Worm (Caenorhabditis elegans) whole organism, L3 larva: ENCODE data around the gene ugt-13.

Experiments
- R02D3.7 ChIP-seq: fragments of 150-350 bp; optimal IDR thresholded peaks from 2 replicates; lab custom pipeline; 2014; ENCODE audit warnings: missing biosample characterization, missing genetic modification characterization
- ZK546.5 ChIP-seq: sonication (generic microtip); optimal IDR thresholded peaks from 2 replicates; lab custom pipeline; 2017; ENCODE audit warnings: missing biosample characterization, missing genetic modification characterization
- ama-1 ChIP-seq: fragments of 150-350 bp; optimal IDR thresholded peaks from 2 replicates; lab custom pipeline; 2018
- ceh-28 ChIP-seq: fragments of 150-350 bp; optimal IDR thresholded peaks from 2 replicates; lab custom pipeline; 2014; ENCODE audit warnings: missing biosample characterization, missing genetic modification reagents, missing genetic modification characterization
- ceh-82 ChIP-seq: fragments of 150-350 bp; optimal IDR thresholded peaks from 2 replicates; lab custom pipeline; 2014; ENCODE audit warnings: missing biosample characterization, missing genetic modification characterization
- daf-12 ChIP-seq: fragments of 150-350 bp; optimal IDR thresholded peaks from 2 replicates; lab custom pipeline; 2014; ENCODE audit warnings: missing biosample characterization, missing genetic modification reagents, missing genetic modification characterization
- egl-27 ChIP-seq: sonication (generic microtip); optimal IDR thresholded peaks from 4 replicates; lab custom pipeline; 2017; ENCODE audit warnings: missing biosample characterization, missing genetic modification reagents, missing genetic modification characterization
- elt-1 ChIP-seq: fragments of 150-350 bp; optimal IDR thresholded peaks from 2 replicates; lab custom pipeline; 2014; ENCODE audit warnings: missing biosample characterization, missing genetic modification characterization
- elt-2 ChIP-seq: sonication (generic microtip); optimal IDR thresholded peaks from 2 replicates; lab custom pipeline; 2016; ENCODE audit warnings: missing genetic modification reagents, mild to moderate bottlenecking, missing genetic modification characterization, missing compliant biosample characterization
- elt-3 ChIP-seq, 3 experiments: fragments of 150-350 bp in 1 of 3; sonication (generic microtip) in 2 of 3; optimal IDR thresholded peaks; 2 replicates in 2 of 3; 4 replicates in 1 of 3; lab custom pipeline; 2014 to 2017; ENCODE audit warnings: missing biosample characterization in 3 of 3, missing genetic modification characterization in 3 of 3
- eor-1 ChIP-seq, 2 experiments: fragments of 150-350 bp; optimal IDR thresholded peaks; 2 replicates each; lab custom pipeline; 2014 to 2018; ENCODE audit warnings: missing biosample characterization in 2 of 2, missing genetic modification characterization in 2 of 2
- fkh-10 ChIP-seq: sonication (generic microtip); optimal IDR thresholded peaks from 2 replicates; lab custom pipeline; 2017; ENCODE audit warnings: missing biosample characterization, missing genetic modification reagents, missing genetic modification characterization
- fos-1 ChIP-seq: fragments of 150-350 bp; optimal IDR thresholded peaks from 2 replicates; lab custom pipeline; 2014; ENCODE audit warnings: missing biosample characterization, missing genetic modification characterization
- jun-1 ChIP-seq: fragments of 150-350 bp; optimal IDR thresholded peaks from 2 replicates; lab custom pipeline; 2014; ENCODE audit warnings: missing biosample characterization, missing genetic modification reagents, missing genetic modification characterization
- lin-15B ChIP-seq: fragments of 150-350 bp; optimal IDR thresholded peaks from 2 replicates; lab custom pipeline; 2014; ENCODE audit warnings: missing biosample characterization, missing genetic modification characterization
- lsy-12 ChIP-seq: sonication (generic microtip); optimal IDR thresholded peaks from 2 replicates; lab custom pipeline; 2016; ENCODE audit warnings: mild to moderate bottlenecking, missing genetic modification characterization, missing compliant biosample characterization
- mdl-1 ChIP-seq: fragments of 150-350 bp; optimal IDR thresholded peaks from 2 replicates; lab custom pipeline; 2014; ENCODE audit warnings: missing biosample characterization, missing genetic modification characterization
- mml-1 ChIP-seq: fragments of 150-350 bp; sonication (generic microtip); optimal IDR thresholded peaks from 3 replicates; lab custom pipeline; 2014; ENCODE audit warnings: missing biosample characterization, missing genetic modification characterization
- nhr-11 ChIP-seq: fragments of 150-350 bp; optimal IDR thresholded peaks from 2 replicates; lab custom pipeline; 2014; ENCODE audit warnings: missing biosample characterization, missing genetic modification characterization
- nhr-23 ChIP-seq: fragments of 150-350 bp; optimal IDR thresholded peaks from 2 replicates; lab custom pipeline; 2014; ENCODE audit warnings: missing biosample characterization, missing genetic modification reagents, missing genetic modification characterization
- nhr-237 ChIP-seq: fragments of 150-350 bp; optimal IDR thresholded peaks from 2 replicates; lab custom pipeline; 2014; ENCODE audit warnings: missing biosample characterization, missing genetic modification characterization
- nhr-25 ChIP-seq: sonication (generic microtip); optimal IDR thresholded peaks from 2 replicates; lab custom pipeline; 2017; ENCODE audit warnings: missing biosample characterization, missing genetic modification characterization
- nhr-67 ChIP-seq: fragments of 150-350 bp; optimal IDR thresholded peaks from 2 replicates; lab custom pipeline; 2014; ENCODE audit warnings: missing biosample characterization, missing genetic modification characterization
- nhr-76 ChIP-seq: fragments of 150-350 bp; sonication (generic microtip); optimal IDR thresholded peaks from 5 replicates; lab custom pipeline; 2014; ENCODE audit warnings: missing biosample characterization, missing genetic modification characterization
- nhr-77 ChIP-seq: fragments of 150-350 bp; optimal IDR thresholded peaks from 2 replicates; lab custom pipeline; 2014; ENCODE audit warnings: missing biosample characterization, missing genetic modification characterization
- pha-4 ChIP-seq: fragments of 150-350 bp; optimal IDR thresholded peaks from 2 replicates; lab custom pipeline; 2014; ENCODE audit warnings: missing biosample characterization, missing genetic modification reagents, missing genetic modification characterization
- pqm-1 ChIP-seq: fragments of 150-350 bp; optimal IDR thresholded peaks from 2 replicates; lab custom pipeline; 2017; ENCODE audit warnings: missing biosample characterization, missing genetic modification characterization, inconsistent platforms
- sea-2 ChIP-seq: fragments of 150-350 bp; sonication (generic microtip); optimal IDR thresholded peaks from 4 replicates; lab custom pipeline; 2014; ENCODE audit warnings: missing biosample characterization, missing genetic modification reagents, missing genetic modification characterization
- snpc-4 ChIP-seq: fragments of 150-350 bp; optimal IDR thresholded peaks from 2 replicates; lab custom pipeline; 2014; ENCODE audit warnings: missing biosample characterization, missing genetic modification characterization
- tbx-2 ChIP-seq: sonication (generic microtip); optimal IDR thresholded peaks from 2 replicates; lab custom pipeline; 2016; ENCODE audit warnings: mild to moderate bottlenecking, missing genetic modification characterization, missing compliant biosample characterization
- unc-39 ChIP-seq: sonication (generic microtip); optimal IDR thresholded peaks from 4 replicates; lab custom pipeline; 2017; ENCODE audit warnings: missing biosample characterization, missing genetic modification characterization
- unc-62 ChIP-seq: fragments of 150-350 bp; sonication (generic microtip); optimal IDR thresholded peaks from 4 replicates; lab custom pipeline; 2014; ENCODE audit warnings: missing biosample characterization, missing genetic modification reagents, missing genetic modification characterization
- zag-1 ChIP-seq: fragments of 150-350 bp; optimal IDR thresholded peaks from 2 replicates; lab custom pipeline; 2014; ENCODE audit warnings: missing biosample characterization, missing genetic modification characterization
- ztf-4 ChIP-seq: fragments of 150-350 bp; optimal IDR thresholded peaks from 2 replicates; lab custom pipeline; 2014; ENCODE audit warnings: missing biosample characterization, missing genetic modification characterization

ugt-13 gene

DNA sequence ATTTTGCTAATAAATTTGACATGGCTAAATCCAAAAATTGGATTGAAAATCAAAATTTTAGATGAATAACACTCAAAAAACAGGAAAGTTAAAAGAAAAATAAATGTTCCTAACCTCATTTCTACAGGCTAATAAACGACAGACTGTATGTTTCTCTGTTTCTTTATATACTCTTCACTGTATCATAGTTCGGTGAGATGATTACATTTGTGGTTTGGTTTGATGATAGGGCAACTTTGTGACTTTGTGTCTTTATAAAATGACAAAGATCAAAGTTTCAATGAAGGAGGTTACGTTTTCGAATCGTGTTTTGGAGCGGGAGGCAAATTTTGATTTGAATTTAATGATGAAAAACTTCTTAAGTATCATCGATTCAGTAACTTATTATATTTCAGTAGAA is 19.2 kb upstream of the ugt-13 start, which contains the start of gene ugt-12:
TSS of gene ugt-12 (minus strand) at position 153 of the 400 bp plus-strand sequence.
- TF ChIP-seq tbx-2 (no peak), nhr-77 (no peak), unc-62 (GFP tag; lab: Kevin White, UChicago) (no peak), pha-4 (tag; lab: Kevin White, UChicago) (peak; percentile 39), pqm-1 (tag; lab: Kevin White, UChicago) (peak; percentile 43), elt-2 (peak; percentile 71), nhr-237 (no peak), eor-1 (tag; optimal IDR thresholded peaks at IDR 0.05; lab: Kevin White, UChicago) (no peak), nhr-23 (tag; lab: Kevin White, UChicago) (peak; percentile 35), fkh-10 (no peak)
- TF ChIP-seq, all 47 proteins: peak for 4

DNA sequence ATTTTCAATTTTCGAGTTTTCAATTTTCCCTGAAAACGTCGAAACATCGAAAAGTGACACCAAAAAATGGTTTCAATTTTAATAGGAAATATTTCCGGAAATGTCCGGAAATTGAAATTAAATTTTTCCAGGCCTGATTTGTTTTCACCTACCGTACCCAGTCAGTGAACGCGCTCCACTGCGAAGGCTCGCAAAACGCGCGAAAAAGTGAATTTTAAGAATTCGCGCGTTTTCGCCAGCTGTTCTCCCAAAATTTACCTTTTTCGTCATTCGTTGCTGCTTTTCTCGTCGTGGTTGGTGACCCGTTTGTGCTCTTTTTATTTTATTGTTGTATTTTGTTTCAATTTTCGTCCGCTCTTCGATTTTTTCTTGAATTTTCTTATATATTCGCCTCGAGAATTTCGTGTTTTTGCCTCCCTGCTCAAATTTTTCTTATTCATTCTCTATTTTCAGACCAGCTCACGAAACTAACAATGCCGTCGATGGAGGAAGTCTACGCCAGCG is 18.7 kb upstream of the ugt-13 start, which contains the start of gene T19H12.2:
TSS of gene T19H12.2 (plus strand) at position 454 of the 504 bp plus-strand sequence.
- TF ChIP-seq elt-1 (tag; lab: Kevin White, UChicago) (no peak), sea-2 (GFP tag; lab: Kevin White, UChicago) (no peak), nhr-11 (no peak), ZK546.5 (tag; lab: Kevin White, UChicago) (no peak), nhr-77 (no peak), elt-3 (tag; optimal IDR thresholded peaks at IDR 0.05; lab: Kevin White, UChicago) (no peak), nhr-67 (tag; lab: Kevin White, UChicago) (no peak), ceh-28 (tag; lab: Kevin White, UChicago) (no peak)

DNA sequence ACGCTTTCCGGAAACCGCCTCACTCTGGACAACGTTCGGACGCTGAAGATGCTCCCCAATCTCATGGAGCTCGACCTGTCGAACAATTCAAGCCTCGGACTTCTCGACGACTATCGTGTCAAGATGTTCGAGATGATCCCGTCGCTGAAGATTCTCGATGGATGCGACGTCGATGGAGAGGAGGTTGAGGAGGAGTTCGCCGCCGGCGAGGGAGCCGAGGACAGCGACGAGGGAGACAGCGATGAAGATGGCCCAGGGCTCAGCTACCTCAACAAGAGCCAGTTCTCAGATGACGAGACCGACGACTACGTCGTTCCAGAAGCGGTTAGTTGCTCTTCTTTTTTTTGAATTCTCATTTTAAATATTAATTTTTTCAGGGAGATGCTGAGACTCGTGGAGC is 17.9 kb upstream of the ugt-13 start:
- no peak for TF ChIP-seq nhr-11
- no peak for TF ChIP-seq R02D3.7 (tag; lab: Kevin White, UChicago)
- TF ChIP-seq zag-1 (tag; lab: Kevin White, UChicago), result no peak
- TF ChIP-seq ceh-82 (tag; lab: Kevin White, UChicago), result no peak
- TF ChIP-seq daf-12 (tag; lab: Kevin White, UChicago), result no peak
- TF ChIP-seq lsy-12 (tag; lab: Kevin White, UChicago), result no peak
- TF ChIP-seq eor-1 (tag; optimal IDR thresholded peaks at IDR 0.05; lab: Kevin White, UChicago), result no peak
- no peak for TF ChIP-seq mml-1 (tag; lab: Kevin White, UChicago)

DNA sequence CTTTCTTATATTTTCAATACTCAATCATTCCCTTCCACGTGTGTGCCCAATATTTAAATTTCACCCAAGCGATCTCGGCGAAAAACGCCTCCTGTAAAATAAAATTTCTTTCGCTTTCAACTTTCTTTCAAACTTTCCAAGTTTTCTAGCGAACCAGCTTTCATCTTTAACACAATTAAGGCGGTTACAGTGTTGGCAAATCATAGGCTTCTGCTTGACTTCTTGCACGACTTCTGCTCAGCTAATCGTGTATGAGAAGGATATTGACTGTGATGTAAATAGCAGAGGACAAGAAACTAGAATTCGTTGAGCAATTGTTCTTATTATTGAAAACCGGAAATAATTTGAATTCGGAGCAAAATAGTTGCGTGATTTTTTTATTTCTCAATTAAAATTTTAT is 17.4 kb upstream of the ugt-13 start:
- no peak for TF ChIP-seq fos-1 (tag; lab: Kevin White, UChicago)
- no peak for TF ChIP-seq lsy-12 (tag; lab: Kevin White, UChicago)
- no peak for TF ChIP-seq nhr-25 (tag; lab: Kevin White, UChicago)
- no peak for TF ChIP-seq lin-15B (tag; lab: Kevin White, UChicago)
- no peak for TF ChIP-seq egl-27 (tag; lab: Kevin White, UChicago)
- TF ChIP-seq unc-39 (tag; lab: Kevin White, UChicago), result no peak
- no peak for TF ChIP-seq nhr-77
- no peak for TF ChIP-seq elt-3 (tag; optimal IDR thresholded peaks at IDR 0.05; lab: Kevin White, UChicago)
- TF ChIP-seq jun-1 (tag; lab: Kevin White, UChicago), result no peak
- no peak for TF ChIP-seq daf-12 (tag; lab: Kevin White, UChicago)
- no peak for TF ChIP-seq ceh-82 (tag; lab: Kevin White, UChicago)
- no peak for TF ChIP-seq tbx-2
- no peak for TF ChIP-seq nhr-67 (tag; lab: Kevin White, UChicago)
- TF ChIP-seq mdl-1 (tag; lab: Kevin White, UChicago), result no peak
- no peak for TF ChIP-seq nhr-23 (tag; lab: Kevin White, UChicago)
- no peak for TF ChIP-seq ama-1 (lab: Kevin White, UChicago)
- no peak for TF ChIP-seq pqm-1 (tag; lab: Kevin White, UChicago)
- TF ChIP-seq, all 47 proteins: peak for 0

DNA sequence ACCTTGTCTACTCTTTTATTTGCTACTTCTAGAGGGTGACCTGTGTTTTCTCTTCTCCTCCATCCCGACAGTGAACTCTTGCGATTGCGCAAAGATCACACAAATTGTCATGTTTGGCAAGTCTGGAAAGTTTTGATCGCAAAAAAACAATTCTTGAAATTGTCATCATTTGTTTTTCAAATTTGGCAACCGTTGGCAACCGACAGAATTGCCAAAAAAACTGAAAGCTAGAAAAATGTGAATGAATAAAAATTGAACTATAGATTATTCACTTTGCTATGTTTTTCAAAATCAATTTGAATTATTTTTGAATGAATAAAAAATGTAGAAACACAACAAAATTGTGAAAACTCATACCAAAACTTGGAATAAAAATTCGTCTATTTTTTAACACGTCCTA is 13.7 kb upstream of the ugt-13 start, which contains the start of gene ugt-11:
TSS of gene ugt-11 (minus strand) at position 101 of the 400 bp plus-strand sequence.
- TF ChIP-seq nhr-25 (tag; lab: Kevin White, UChicago) (no peak), R02D3.7 (tag; lab: Kevin White, UChicago) (no peak), fos-1 (tag; lab: Kevin White, UChicago) (no peak), ztf-4 (tag; lab: Kevin White, UChicago) (no peak), nhr-76 (tag; lab: Kevin White, UChicago) (no peak), sea-2 (GFP tag; lab: Kevin White, UChicago) (no peak), mdl-1 (tag; lab: Kevin White, UChicago) (no peak), snpc-4 (tag; lab: Kevin White, UChicago) (no peak), nhr-23 (tag; lab: Kevin White, UChicago) (no peak), eor-1 (tag; optimal IDR thresholded peaks at IDR 0.05; lab: Kevin White, UChicago) (no peak), lsy-12 (tag; lab: Kevin White, UChicago) (no peak)
